Fruit fly (Drosophila melanogaster): ENCODE data around the gene cdi.

dm6 chr3R:19014027-19014426, 80.0 kb downstream of the cdi start:
- TF ChIP-seq Sin3A (optimal IDR thresholded peaks at IDR 0.05) (no peak), h (optimal IDR thresholded peaks at IDR 0.05) (no peak), psq (optimal IDR thresholded peaks at IDR 0.05) (no peak), Myc (optimal IDR thresholded peaks at IDR 0.05) (no peak)

All from Kc167 (cell line).